Worm (Caenorhabditis elegans) whole organism, L4/young adult: ENCODE measurements around the gene C16D9.6.

Experiments
- dao-5 ChIP-seq: sonication (generic microtip); optimal IDR thresholded peaks from 2 replicates; lab custom pipeline; 2016; ENCODE audit warnings: missing genotype, missing genetic modification characterization, moderate library complexity, missing compliant biosample characterization
- him-1 ChIP-seq: sonication (generic microtip); optimal IDR thresholded peaks from 2 replicates; lab custom pipeline; 2016; ENCODE audit warnings: missing genotype, missing genetic modification reagents, missing genetic modification characterization, missing compliant biosample characterization

DNA sequence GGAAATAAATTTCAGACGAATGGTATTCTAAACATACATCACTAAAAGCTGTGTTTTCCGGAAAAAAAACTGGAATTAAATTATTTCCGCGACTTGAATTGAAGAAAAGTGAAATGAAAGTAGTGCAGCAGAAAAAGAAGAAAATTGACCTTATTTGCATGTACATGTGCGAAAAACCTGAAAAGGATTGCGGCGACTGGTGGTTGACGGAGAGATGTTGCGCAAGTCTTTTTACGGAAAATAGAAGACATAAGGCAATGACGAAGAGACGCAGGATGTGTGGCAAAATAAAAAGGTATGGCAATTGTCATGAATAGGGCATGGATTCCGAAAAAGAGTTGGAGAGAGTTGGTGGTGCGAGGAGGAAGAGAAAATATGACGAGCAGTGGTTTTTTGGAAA lies 4.9 kb upstream of the C16D9.6 start:
- TF ChIP-seq him-1 (tag; lab: Kevin White, UChicago) (no peak), dao-5 (tag; lab: Kevin White, UChicago) (no peak)
